Worm (Caenorhabditis elegans) whole organism, mixed stage, embryonic: ENCODE results near the gene F13D12.3.

Source experiments
- elt-1 ChIP-seq: sonication (generic microtip); optimal IDR thresholded peaks from 2 replicates; lab custom pipeline; 2017; ENCODE audit warnings: missing genetic modification characterization, mild to moderate bottlenecking, missing compliant biosample characterization, antibody characterized with exemption, moderate library complexity, borderline replicate concordance; ENCODE audit not compliant: insufficient read depth
- ham-2 ChIP-seq: fragments of 200-800 bp; sonication (Bioruptor generic); optimal IDR thresholded peaks from 2 replicates; lab custom pipeline; 2018; ENCODE audit warnings: mild to moderate bottlenecking, missing genetic modification characterization, missing compliant biosample characterization
- lin-13 ChIP-seq: fragments of 150-350 bp; optimal IDR thresholded peaks from 2 replicates; lab custom pipeline; 2014; ENCODE audit warnings: missing biosample characterization, missing genetic modification characterization
- mep-1 ChIP-seq: fragments of 150-350 bp; optimal IDR thresholded peaks from 2 replicates; lab custom pipeline; 2017; ENCODE audit warnings: missing biosample characterization, missing genetic modification reagents, missing genetic modification characterization, inconsistent platforms
- nhr-237 ChIP-seq: fragments of 150-350 bp; optimal IDR thresholded peaks from 2 replicates; lab custom pipeline; 2014; ENCODE audit warnings: missing biosample characterization, missing genetic modification characterization
- nhr-28 ChIP-seq: fragments of 150-350 bp; optimal IDR thresholded peaks from 2 replicates; lab custom pipeline; 2014; ENCODE audit warnings: missing biosample characterization, missing genetic modification characterization
- nhr-76 ChIP-seq: sonication (generic microtip); optimal IDR thresholded peaks from 2 replicates; lab custom pipeline; 2017; ENCODE audit warnings: missing biosample characterization, missing genetic modification characterization
- snpc-4 ChIP-seq: fragments of 150-350 bp; optimal IDR thresholded peaks from 2 replicates; lab custom pipeline; 2014; ENCODE audit warnings: missing biosample characterization, missing genetic modification characterization
- unc-62 ChIP-seq: fragments of 150-350 bp; optimal IDR thresholded peaks from 2 replicates; lab custom pipeline; 2014; ENCODE audit warnings: missing biosample characterization, missing genetic modification reagents, missing genetic modification characterization
- ztf-11 ChIP-seq: fragments of 150-350 bp; optimal IDR thresholded peaks from 2 replicates; lab custom pipeline; 2014; ENCODE audit warnings: missing biosample characterization, missing genetic modification characterization

- TF ChIP-seq nhr-237 (tag; lab: Kevin White, UChicago) (no peak), mep-1 (no peak), ztf-11 (tag; lab: Kevin White, UChicago) (no peak), nhr-76 (no peak), unc-62 (GFP tag; lab: Kevin White, UChicago) (no peak), elt-1 (no peak), lin-13 (no peak), ham-2 (GFP tag; lab: Kevin White, UChicago) (no peak), nhr-28 (no peak), snpc-4 (tag; lab: Kevin White, UChicago) (no peak)
Observed at ce11 chrII:11680220-11680619, 40.0 kb upstream of the F13D12.3 start.
